Fruit fly (Drosophila melanogaster) S2 (cell line): ENCODE results near the gene EMC3.

ENCODE experiments used
- CG8478 ChIP-seq: fragments of >200 bp; optimal IDR thresholded peaks from 2 replicates; lab custom pipeline; 2018
- CTCF ChIP-seq, 2 experiments: fragments of >200 bp; optimal IDR thresholded peaks; 2 replicates each; lab custom pipeline; 2018

- TF ChIP-seq CG8478 (no peak), CTCF (optimal IDR thresholded peaks at IDR 0.05; lab: Kevin White, UChicago) (no peak)
These were observed 2.3 kb downstream of the EMC3 start, which contains the start of gene CG17118 for dm6 chr2L:10729955-10730354.
